Fruit fly (Drosophila melanogaster) whole organism, wandering third instar larva: ENCODE results near the gene CG14929.

Experiments used
- Abd-B ChIP-seq: fragments of >200 bp; optimal IDR thresholded peaks from 2 replicates; lab custom pipeline; 2017; ENCODE audit warnings: missing biosample characterization, missing genetic modification characterization
- CG32264 ChIP-seq: fragments of 200-800 bp; sonication (Bioruptor generic); optimal IDR thresholded peaks from 2 replicates; lab custom pipeline; 2016; ENCODE audit warnings: missing biosample characterization, missing genetic modification characterization
- CG9705 ChIP-seq: fragments of 200-800 bp; sonication (Bioruptor generic); optimal IDR thresholded peaks from 2 replicates; lab custom pipeline; 2018; ENCODE audit warnings: missing biosample characterization, mild to moderate bottlenecking, missing genetic modification characterization
- Dfd ChIP-seq: fragments of >200 bp; optimal IDR thresholded peaks from 2 replicates; lab custom pipeline; 2017; ENCODE audit warnings: missing biosample characterization, missing genetic modification characterization
- Dif ChIP-seq: fragments of 200-275, 200-300 bp; sonication (Bioruptor generic); optimal IDR thresholded peaks from 2 replicates; lab custom pipeline; 2018; ENCODE audit warnings: missing biosample characterization, missing genetic modification characterization; ENCODE audit not compliant: partially characterized antibody
- GATAd ChIP-seq: sonication (Bioruptor generic); optimal IDR thresholded peaks from 2 replicates; lab custom pipeline; 2016; ENCODE audit warnings: missing biosample characterization, missing genetic modification characterization
- HLH106 ChIP-seq: fragments of 200-800 bp; optimal IDR thresholded peaks from 3 replicates; lab custom pipeline; 2019; ENCODE audit warnings: missing biosample characterization, mild to moderate bottlenecking, missing genetic modification characterization, moderate library complexity
- Hnf4 ChIP-seq: fragments of 200-800 bp; sonication (Bioruptor generic); optimal IDR thresholded peaks from 2 replicates; lab custom pipeline; 2016; ENCODE audit warnings: missing biosample characterization, mild to moderate bottlenecking, missing genetic modification characterization
- Jra ChIP-seq: sonication (Bioruptor generic); optimal IDR thresholded peaks from 2 replicates; lab custom pipeline; 2016; ENCODE audit warnings: missing biosample characterization, missing genetic modification characterization
- Mio ChIP-seq: sonication (Bioruptor generic); optimal IDR thresholded peaks from 2 replicates; lab custom pipeline; 2016; ENCODE audit warnings: missing biosample characterization, missing genetic modification characterization
- Myc ChIP-seq: fragments of >200 bp; optimal IDR thresholded peaks from 2 replicates; lab custom pipeline; 2017
- N ChIP-seq: fragments of >200 bp; optimal IDR thresholded peaks from 2 replicates; lab custom pipeline; 2018; ENCODE audit warnings: missing biosample characterization, missing external identifiers, missing genetic modification characterization
- OdsH ChIP-seq: fragments of 200-800 bp; sonication (Bioruptor generic); optimal IDR thresholded peaks from 2 replicates; lab custom pipeline; 2016; ENCODE audit warnings: missing biosample characterization, mild to moderate bottlenecking, missing genetic modification characterization
- Sp1 ChIP-seq: fragments of 200-800 bp; sonication (Bioruptor generic); optimal IDR thresholded peaks from 3 replicates; lab custom pipeline; 2019; ENCODE audit warnings: missing biosample characterization, mild to moderate bottlenecking, missing genetic modification characterization, moderate library complexity
- br ChIP-seq: fragments of 200-800 bp; sonication (Bioruptor generic); optimal IDR thresholded peaks from 2 replicates; lab custom pipeline; 2016; ENCODE audit warnings: missing biosample characterization, missing genetic modification characterization
- brk ChIP-seq: fragments of 200-800 bp; sonication (Bioruptor generic); optimal IDR thresholded peaks from 2 replicates; lab custom pipeline; 2016; ENCODE audit warnings: missing biosample characterization, mild to moderate bottlenecking, missing genetic modification characterization
- dl ChIP-seq, 2 experiments: fragments of 175-275, 200-275 bp in 1 of 2; fragments of 200-275 bp in 1 of 2; sonication (Bioruptor generic); optimal IDR thresholded peaks; lab custom pipeline; 2018; ENCODE audit warnings: mild to moderate bottlenecking in 2 of 2, missing biosample characterization in 2 of 2, missing genetic modification characterization in 2 of 2, moderate library complexity in 2 of 2; ENCODE audit not compliant: partially characterized antibody in 2 of 2, insufficient read depth in 1 of 2
- dmrt93B ChIP-seq: fragments of 200-800 bp; sonication (Bioruptor generic); optimal IDR thresholded peaks from 2 replicates; lab custom pipeline; 2018; ENCODE audit warnings: missing biosample characterization, mild to moderate bottlenecking, missing genetic modification characterization
- ey ChIP-seq: fragments of 200-800 bp; sonication (Bioruptor generic); optimal IDR thresholded peaks from 2 replicates; lab custom pipeline; 2016; ENCODE audit warnings: missing biosample characterization, missing genetic modification characterization
- foxo ChIP-seq, 2 experiments: fragments of 200-800 bp; sonication (Bioruptor generic); optimal IDR thresholded peaks; 2 replicates in 1 of 2; 3 replicates in 1 of 2; lab custom pipeline; 2016 to 2017; ENCODE audit warnings: missing biosample characterization in 2 of 2, missing genetic modification characterization in 2 of 2
- fru ChIP-seq: fragments of 200-800 bp; sonication (Bioruptor generic); optimal IDR thresholded peaks from 3 replicates; lab custom pipeline; 2016; ENCODE audit warnings: missing biosample characterization, mild to moderate bottlenecking, missing genetic modification characterization
- h ChIP-seq: fragments of 200-800 bp; sonication (Bioruptor generic); optimal IDR thresholded peaks from 3 replicates; lab custom pipeline; 2016; ENCODE audit warnings: missing biosample characterization, mild to moderate bottlenecking, missing genetic modification characterization
- jim ChIP-seq: fragments of 175-275, 200-325 bp; sonication (Bioruptor generic); optimal IDR thresholded peaks from 2 replicates; lab custom pipeline; 2016; ENCODE audit warnings: missing biosample characterization, mild to moderate bottlenecking, missing genetic modification characterization
- pan ChIP-seq: fragments of >200 bp; optimal IDR thresholded peaks from 2 replicates; lab custom pipeline; 2017
- psq ChIP-seq: fragments of 200-800 bp; sonication (Bioruptor generic); optimal IDR thresholded peaks from 3 replicates; lab custom pipeline; 2017; ENCODE audit warnings: missing biosample characterization, mild to moderate bottlenecking, missing genetic modification characterization, moderate library complexity
- rgr ChIP-seq: fragments of 200-800 bp; sonication (Bioruptor generic); optimal IDR thresholded peaks from 3 replicates; lab custom pipeline; 2016; ENCODE audit warnings: missing biosample characterization, mild to moderate bottlenecking, missing genetic modification characterization
- sv ChIP-seq: fragments of 200-800 bp; sonication (Bioruptor generic); optimal IDR thresholded peaks from 3 replicates; lab custom pipeline; 2016; ENCODE audit warnings: missing biosample characterization, missing genetic modification characterization
- tai ChIP-seq: sonication (Bioruptor generic); optimal IDR thresholded peaks from 2 replicates; lab custom pipeline; 2016; ENCODE audit warnings: missing biosample characterization, missing genetic modification characterization
- usp ChIP-seq: fragments of >200 bp; optimal IDR thresholded peaks from 2 replicates; lab custom pipeline; 2017; ENCODE audit warnings: missing biosample characterization, missing genetic modification characterization

CG14929 gene

dm6 chr2L:11493933-11494332, 25.7 kb upstream of the CG14929 start:
- TF ChIP-seq OdsH (GFP tag; lab: Kevin White, UChicago) = no peak
- TF ChIP-seq dmrt93B (GFP tag; lab: Kevin White, UChicago) = no peak
- TF ChIP-seq ey (GFP tag; lab: Kevin White, UChicago) = no peak
- TF ChIP-seq Sp1 (GFP tag; lab: Kevin White, UChicago) = no peak
- no peak for TF ChIP-seq tai (GFP tag; lab: Kevin White, UChicago)
- TF ChIP-seq fru (GFP tag; lab: Kevin White, UChicago) = no peak
- no peak for TF ChIP-seq foxo (GFP tag; optimal IDR thresholded peaks at IDR 0.05; lab: Kevin White, UChicago)
- no peak for TF ChIP-seq rgr (GFP tag; lab: Kevin White, UChicago)
- TF ChIP-seq Hnf4 (GFP tag; lab: Kevin White, UChicago) = no peak
- no peak for TF ChIP-seq Myc (lab: Kevin White, UChicago)
- no peak for TF ChIP-seq N
- TF ChIP-seq Abd-B = no peak
- no peak for TF ChIP-seq HLH106
- no peak for TF ChIP-seq Jra (GFP tag; lab: Kevin White, UChicago)
- no peak for TF ChIP-seq sv (GFP tag; lab: Kevin White, UChicago)
- TF ChIP-seq Dif (GFP tag; lab: Kevin White, UChicago) = no peak
- no peak for TF ChIP-seq CG9705 (GFP tag; lab: Kevin White, UChicago)

- TF ChIP-seq psq (GFP tag; lab: Kevin White, UChicago) (peak; percentile 24), pan (lab: Kevin White, UChicago) (no peak), foxo (GFP tag; optimal IDR thresholded peaks at IDR 0.05; lab: Kevin White, UChicago) (peak in 1 of 2 experiments; percentile 71), dl (GFP tag; optimal IDR thresholded peaks at IDR 0.05; lab: Kevin White, UChicago; ENCODE audit: insufficient read depth in 1 of 2, partially characterized antibody in 2 of 2) (no peak), br (GFP tag; lab: Kevin White, UChicago) (peak; percentile 8), brk (GFP tag; lab: Kevin White, UChicago) (no peak), ey (GFP tag; lab: Kevin White, UChicago) (peak; percentile 59), fru (GFP tag; lab: Kevin White, UChicago) (peak; percentile 42), HLH106 (peak; percentile 38), Mio (GFP tag; lab: Kevin White, UChicago) (no peak), h (GFP tag; lab: Kevin White, UChicago) (peak; percentile 34), sv (GFP tag; lab: Kevin White, UChicago) (peak; percentile 43), tai (GFP tag; lab: Kevin White, UChicago) (peak; percentile 67), rgr (GFP tag; lab: Kevin White, UChicago) (peak; percentile 66), OdsH (GFP tag; lab: Kevin White, UChicago) (peak; percentile 33)
Observed at dm6 chr2L:11498839-11499238, 20.8 kb upstream of the CG14929 start, which contains the start of gene Cog8. Gene Cog8 (minus strand): TSS chr2L:11498948.

dm6 chr2L:11500649-11501048, 19.0 kb upstream of the CG14929 start:
- TF ChIP-seq jim (GFP tag; lab: Kevin White, UChicago) (no peak), Dfd (peak; percentile 7), br (GFP tag; lab: Kevin White, UChicago) (no peak)

- no peak for TF ChIP-seq foxo (GFP tag; optimal IDR thresholded peaks at IDR 0.05; lab: Kevin White, UChicago)
- TF ChIP-seq CG32264 (GFP tag; lab: Kevin White, UChicago) = no peak
- TF ChIP-seq h (GFP tag; lab: Kevin White, UChicago) = no peak
- TF ChIP-seq usp (GFP tag; lab: Kevin White, UChicago) = no peak
- no peak for TF ChIP-seq dmrt93B (GFP tag; lab: Kevin White, UChicago)
- TF ChIP-seq brk (GFP tag; lab: Kevin White, UChicago) = no peak
- TF ChIP-seq, all 38 proteins: peak for 0
Observed at dm6 chr2L:11501427-11501968, 18.1 kb upstream of the CG14929 start, which contains the start of gene spz4. Gene spz4 (plus strand): TSS chr2L:11501715.

dm6 chr2L:11502698-11503097, 16.9 kb upstream of the CG14929 start:
- TF ChIP-seq GATAd (no peak), Hnf4 (GFP tag; lab: Kevin White, UChicago) (no peak)
